Fruit fly (Drosophila melanogaster): ENCODE results near the gene scf.

scf gene

dm6 chr3L:1319097-1319725 is 20.7 kb downstream of the scf start (continued):
- TF ChIP-seq tna (GFP tag; IDR thresholded peaks at IDR 0.05; ENCODE audit: partially characterized antibody) = 0 out of 2 replicates have a peak, but pooled peaks have one; percentile 12
- no peak for TF ChIP-seq sna (GFP tag; IDR thresholded peaks at IDR 0.05; ENCODE audit: partially characterized antibody)
- peak; percentile 59 for TF ChIP-seq CG4730 (GFP tag; IDR thresholded peaks at IDR 0.05)
- TF ChIP-seq zen2 (GFP tag; IDR thresholded peaks at IDR 0.05; ENCODE audit: partially characterized antibody) = no peak
- no peak for TF ChIP-seq Usf (GFP tag; optimal IDR thresholded peaks at IDR 0.05)
- peak; percentile 80 for TF ChIP-seq CG14441 (GFP tag; IDR thresholded peaks at IDR 0.05)
- peak; percentile 18 for TF ChIP-seq pros (GFP tag; optimal IDR thresholded peaks at IDR 0.05)
- TF ChIP-seq Hr3 (GFP tag; optimal IDR thresholded peaks at IDR 0.05) = peak; percentile 48
- peak; percentile 12 for TF ChIP-seq zf30C (GFP tag; optimal IDR thresholded peaks at IDR 0.05)
- TF ChIP-seq CG13894 (tag; optimal IDR thresholded peaks at IDR 0.05) = no peak
- TF ChIP-seq odd (GFP tag; optimal IDR thresholded peaks at IDR 0.05) = peak; percentile 72
- peak; percentile 64 for TF ChIP-seq CG18764 (GFP tag; optimal IDR thresholded peaks at IDR 0.05)
- TF ChIP-seq Hey (tag; optimal IDR thresholded peaks at IDR 0.05) = no peak
- TF ChIP-seq run (tag; optimal IDR thresholded peaks at IDR 0.05) = peak; percentile 73
- peak; percentile 28 for TF ChIP-seq Bteb2 (GFP tag; optimal IDR thresholded peaks at IDR 0.05)
- TF ChIP-seq pnt (GFP tag; optimal IDR thresholded peaks at IDR 0.05) = peak; percentile 84
- peak; percentile 39 for TF ChIP-seq CG10565 (GFP tag; optimal IDR thresholded peaks at IDR 0.05)
- TF ChIP-seq MTF-1 (GFP tag; optimal IDR thresholded peaks at IDR 0.05; ENCODE audit: borderline replicate concordance) = peak; percentile 58
- TF ChIP-seq zfh1 (GFP tag; IDR thresholded peaks at IDR 0.05) = peak; percentile 90
- TF ChIP-seq CG2875 (GFP tag; optimal IDR thresholded peaks at IDR 0.05) = peak; percentile 82
- TF ChIP-seq E2f2 (GFP tag; IDR thresholded peaks at IDR 0.05) = peak; percentile 48; the same call in 1 of the 2 replicates
- TF ChIP-seq CG18262 (tag; optimal IDR thresholded peaks at IDR 0.05) = peak; percentile 82
- peak; percentile 25 for TF ChIP-seq NK7.1 (GFP tag; optimal IDR thresholded peaks at IDR 0.05)
- TF ChIP-seq CG9437 (GFP tag; optimal IDR thresholded peaks at IDR 0.05) = peak; percentile 38
- peak; percentile 74 for TF ChIP-seq dimm (GFP tag; IDR thresholded peaks at IDR 0.05)
- peak; percentile 78 for TF ChIP-seq Ada2b (GFP tag; IDR thresholded peaks at IDR 0.05)
- no peak for TF ChIP-seq Hand (GFP tag; optimal IDR thresholded peaks at IDR 0.05)
- no peak for TF ChIP-seq cad (GFP tag; optimal IDR thresholded peaks at IDR 0.05)
- no peak for TF ChIP-seq disco-r (GFP tag; optimal IDR thresholded peaks at IDR 0.05)
- peak; percentile 33 for TF ChIP-seq CHES-1-like (GFP tag; optimal IDR thresholded peaks at IDR 0.05)
- no peak for TF ChIP-seq CG9797 (GFP tag; optimal IDR thresholded peaks at IDR 0.05)
- peak; percentile 56; the same call in 1 of the 3 replicates for TF ChIP-seq Mrtf (GFP tag; IDR thresholded peaks at IDR 0.05)
- TF ChIP-seq CG31441 (GFP tag; IDR thresholded peaks at IDR 0.05) = peak; percentile 90
- TF ChIP-seq z (GFP tag; IDR thresholded peaks at IDR 0.05) = 0 out of 3 replicates have a peak, but pooled peaks have one; percentile 17
- peak; percentile 80 for TF ChIP-seq sens-2 (GFP tag; IDR thresholded peaks at IDR 0.05)
- TF ChIP-seq ham (GFP tag; IDR thresholded peaks at IDR 0.05) = no peak
- no peak for TF ChIP-seq CG11398 (GFP tag; optimal IDR thresholded peaks at IDR 0.05)
- TF ChIP-seq Sry-β (GFP tag; optimal IDR thresholded peaks at IDR 0.05) = peak; percentile 24
- TF ChIP-seq Meics (GFP tag; optimal IDR thresholded peaks at IDR 0.05) = peak; percentile 58
- TF ChIP-seq zfh2 (GFP tag; optimal IDR thresholded peaks at IDR 0.05) = peak; percentile 1
- TF ChIP-seq CG1024 (GFP tag; IDR thresholded peaks at IDR 0.05) = peak; percentile 78
- no peak for TF ChIP-seq CG9876 (GFP tag; optimal IDR thresholded peaks at IDR 0.05)
- TF ChIP-seq CG12391 (tag; optimal IDR thresholded peaks at IDR 0.05) = peak; percentile 82
- peak; percentile 87 for TF ChIP-seq CG34422 (GFP tag; IDR thresholded peaks at IDR 0.05)
- TF ChIP-seq bbx (GFP tag; IDR thresholded peaks at IDR 0.05; ENCODE audit: partially characterized antibody) = no peak
- TF ChIP-seq mam (GFP tag; optimal IDR thresholded peaks at IDR 0.05) = peak; percentile 51
- TF ChIP-seq Side (GFP tag; optimal IDR thresholded peaks at IDR 0.05) = peak; percentile 68
- TF ChIP-seq row (GFP tag; IDR thresholded peaks at IDR 0.05) = peak; percentile 78
- TF ChIP-seq hbn (GFP tag; IDR thresholded peaks at IDR 0.05; ENCODE audit: partially characterized antibody) = no peak
- TF ChIP-seq CG12769 (tag; optimal IDR thresholded peaks at IDR 0.05) = peak; percentile 69
